In genomic region chr3R:22768633-22769032, dm6 we compare ENCODE assay signal across 2 fruit fly cellular contexts.
A peak's percentile ranks its signal among the peaks of the same experiment; 100 is the strongest.
TF ChIP-seq lines count a peak whose summit lies in the region.

Gene CG43091, minus strand, starts transcription at chr3R:22768733.

- TF ChIP-seq CTCF in whole organism, embryonic (GFP tag; optimal IDR thresholded peaks at IDR 0.05; lab: Kevin White, UChicago), result no peak

TF ChIP-seq in whole organism, adult, 20 proteins besides CTCF, POLR2A, EP300 and RAD21:
- peak; percentile 83 for TF ChIP-seq kay (GFP tag; lab: Kevin White, UChicago; ENCODE audit: borderline replicate concordance)
- no peak for TF ChIP-seq Clk (GFP tag; optimal IDR thresholded peaks at IDR 0.05; lab: Kevin White, UChicago)

TF ChIP-seq in whole organism, embryonic, 481 proteins besides CTCF, POLR2A, EP300 and RAD21:
- TF ChIP-seq sens (GFP tag; lab: Kevin White, UChicago), result peak; percentile 37
- TF ChIP-seq disco-r (GFP tag; optimal IDR thresholded peaks at IDR 0.05; lab: Kevin White, UChicago), result no peak
TF ChIP-seq in whole organism, embryonic: peak in this region for 1.

Comparison
In these comparisons a context has a peak if more than half of its experiments do, and no peak if none do; other contexts are left out.
1. Of the 1 proteins assayed by ChIP-seq in both whole organism, embryonic and whole organism, adult: peak only in whole organism, embryonic: none; only in whole organism, adult: kay; in both: none; in neither: 0.